Worm (Caenorhabditis elegans) whole organism, midembryonic: ENCODE data around the gene rab-37.

Source experiments
- T22C8.4 ChIP-seq: fragments of 200-800 bp; sonication (Bioruptor generic); IDR thresholded peaks from 2 replicates; pipeline ENCODE4 v1.3.6; 2022; ENCODE audit warnings: missing genetic modification characterization, missing compliant biosample characterization
- cog-1 ChIP-seq: sonication (generic microtip); optimal IDR thresholded peaks from 2 replicates; lab custom pipeline; 2016; ENCODE audit warnings: missing genetic modification characterization, missing compliant biosample characterization
- flt-1 ChIP-seq: fragments of 200-800 bp; sonication (Bioruptor generic); IDR thresholded peaks from 2 replicates; pipeline ENCODE4 v1.3.6; 2022; ENCODE audit warnings: missing genetic modification characterization, missing compliant biosample characterization
- klf-2 ChIP-seq: fragments of 200-800 bp; sonication (Bioruptor generic); conservative IDR thresholded peaks from 2 replicates; pipeline ENCODE4 v1.3.6; 2022; ENCODE audit warnings: missing genetic modification reagents, missing genetic modification characterization, missing compliant biosample characterization
- med-1 ChIP-seq: sonication (generic microtip); optimal IDR thresholded peaks from 2 replicates; lab custom pipeline; 2017; ENCODE audit warnings: missing genetic modification characterization, mild to moderate bottlenecking, missing compliant biosample characterization, antibody characterized with exemption, missing genetic modification reagents; ENCODE audit not compliant: insufficient read depth
- ref-1 ChIP-seq: fragments of 200-800 bp; sonication (Bioruptor generic); conservative IDR thresholded peaks from 2 replicates; pipeline ENCODE4 v1.3.6; 2022; ENCODE audit warnings: missing genetic modification reagents, missing genetic modification characterization, missing compliant biosample characterization
- tab-1 ChIP-seq: fragments of 200-800 bp; sonication (Bioruptor generic); IDR thresholded peaks from 2 replicates; pipeline ENCODE4 v1.3.6; 2022; ENCODE audit warnings: missing genetic modification characterization, missing compliant biosample characterization
- ztf-23 ChIP-seq: fragments of 200-800 bp; sonication (Bioruptor generic); IDR thresholded peaks from 2 replicates; pipeline ENCODE4 v1.3.6; 2022; ENCODE audit warnings: missing genetic modification reagents, missing genetic modification characterization, missing compliant biosample characterization
- ztf-29 ChIP-seq: fragments of 200-800 bp; sonication (Bioruptor generic); IDR thresholded peaks from 2 replicates; pipeline ENCODE4 v1.3.6; 2022; ENCODE audit warnings: missing genetic modification reagents, missing genetic modification characterization, missing compliant biosample characterization

The rab-37 gene

ce11 chrX:4263820-4264219, 28.2 kb upstream of the rab-37 start:
- TF ChIP-seq T22C8.4 (GFP tag; lab: Robert Waterston, UW) (no peak), med-1 (GFP tag; lab: Kevin White, UChicago) (no peak), klf-2 (GFP tag; lab: Robert Waterston, UW) (no peak), ztf-29 (GFP tag; lab: Robert Waterston, UW) (no peak), cog-1 (tag; lab: Kevin White, UChicago) (no peak), flt-1 (GFP tag; lab: Robert Waterston, UW) (no peak), ztf-23 (GFP tag; lab: Robert Waterston, UW) (no peak), tab-1 (GFP tag; lab: Robert Waterston, UW) (no peak), ref-1 (no peak)

ce11 chrX:4260297-4260696, 24.6 kb upstream of the rab-37 start, which contains the start of gene C52B9.4:
C52B9.4 (plus strand) TSS chrX:4260652.
- TF ChIP-seq T22C8.4 (GFP tag; lab: Robert Waterston, UW) (no peak), klf-2 (GFP tag; lab: Robert Waterston, UW) (no peak), flt-1 (GFP tag; lab: Robert Waterston, UW) (no peak), med-1 (GFP tag; lab: Kevin White, UChicago) (no peak), ztf-23 (GFP tag; lab: Robert Waterston, UW) (0 out of 2 replicates have a peak, but pooled peaks have one; percentile 28), ref-1 (no peak), cog-1 (tag; lab: Kevin White, UChicago) (peak; percentile 17), tab-1 (GFP tag; lab: Robert Waterston, UW) (no peak), ztf-29 (GFP tag; lab: Robert Waterston, UW) (no peak)

ce11 chrX:4256761-4257160, 21.1 kb upstream of the rab-37 start, which contains the start of gene srv-6:
srv-6 (plus strand) TSS chrX:4257061.
- TF ChIP-seq ref-1 (no peak), flt-1 (GFP tag; lab: Robert Waterston, UW) (no peak), klf-2 (GFP tag; lab: Robert Waterston, UW) (no peak), tab-1 (GFP tag; lab: Robert Waterston, UW) (no peak), ztf-23 (GFP tag; lab: Robert Waterston, UW) (no peak), cog-1 (tag; lab: Kevin White, UChicago) (no peak), med-1 (GFP tag; lab: Kevin White, UChicago) (no peak), ztf-29 (GFP tag; lab: Robert Waterston, UW) (no peak), T22C8.4 (GFP tag; lab: Robert Waterston, UW) (no peak)

- TF ChIP-seq ztf-29 (GFP tag; lab: Robert Waterston, UW) (no peak), T22C8.4 (GFP tag; lab: Robert Waterston, UW) (no peak), klf-2 (GFP tag; lab: Robert Waterston, UW) (no peak), cog-1 (tag; lab: Kevin White, UChicago) (no peak), flt-1 (GFP tag; lab: Robert Waterston, UW) (no peak), ztf-23 (GFP tag; lab: Robert Waterston, UW) (no peak)
These were observed 19.7 kb upstream of the rab-37 start for ce11 chrX:4255366-4255765.

- TF ChIP-seq cog-1 (tag; lab: Kevin White, UChicago) (no peak), flt-1 (GFP tag; lab: Robert Waterston, UW) (no peak), ztf-23 (GFP tag; lab: Robert Waterston, UW) (no peak), ztf-29 (GFP tag; lab: Robert Waterston, UW) (no peak), ref-1 (no peak), tab-1 (GFP tag; lab: Robert Waterston, UW) (no peak), T22C8.4 (GFP tag; lab: Robert Waterston, UW) (peak; percentile 69; the same call in 1 of the 2 replicates), klf-2 (GFP tag; lab: Robert Waterston, UW) (no peak)
These were observed 19.1 kb upstream of the rab-37 start, which contains the start of gene taf-11.1 for ce11 chrX:4254782-4255181. taf-11.1 (plus strand) TSS chrX:4255170.

- TF ChIP-seq ref-1: no peak
- TF ChIP-seq klf-2 (GFP tag; lab: Robert Waterston, UW): no peak
- TF ChIP-seq cog-1 (tag; lab: Kevin White, UChicago): no peak
- no peak for TF ChIP-seq med-1 (GFP tag; lab: Kevin White, UChicago)
- no peak for TF ChIP-seq ztf-23 (GFP tag; lab: Robert Waterston, UW)
These were observed 16.4 kb upstream of the rab-37 start, which contains the start of gene srv-5 for ce11 chrX:4252047-4252446. srv-5 (plus strand) TSS chrX:4252347.

- TF ChIP-seq ztf-23 (GFP tag; lab: Robert Waterston, UW): no peak
- TF ChIP-seq ztf-29 (GFP tag; lab: Robert Waterston, UW): no peak
- no peak for TF ChIP-seq med-1 (GFP tag; lab: Kevin White, UChicago)
- no peak for TF ChIP-seq T22C8.4 (GFP tag; lab: Robert Waterston, UW)
- no peak for TF ChIP-seq cog-1 (tag; lab: Kevin White, UChicago)
- TF ChIP-seq flt-1 (GFP tag; lab: Robert Waterston, UW): no peak
- no peak for TF ChIP-seq tab-1 (GFP tag; lab: Robert Waterston, UW)
- TF ChIP-seq ref-1: no peak
- TF ChIP-seq klf-2 (GFP tag; lab: Robert Waterston, UW): no peak
These were observed 13.3 kb upstream of the rab-37 start, which contains the start of gene hlh-13 for ce11 chrX:4248949-4249348. hlh-13 (plus strand) TSS chrX:4249249.

ce11 chrX:4248417-4248816, 12.8 kb upstream of the rab-37 start:
- TF ChIP-seq flt-1 (GFP tag; lab: Robert Waterston, UW): no peak

- TF ChIP-seq tab-1 (GFP tag; lab: Robert Waterston, UW) (no peak), ref-1 (no peak), med-1 (GFP tag; lab: Kevin White, UChicago) (no peak), ztf-23 (GFP tag; lab: Robert Waterston, UW) (no peak)
These were observed 11.4 kb upstream of the rab-37 start, which contains the start of gene F48D6.4 for ce11 chrX:4246867-4247591. F48D6.4 (minus strand) TSS chrX:4247212.
